Fruit fly (Drosophila melanogaster): ENCODE measurements around the gene CG16704.

The CG16704 gene

dm6 chr2L:3675770-3676169 is 16.6 kb downstream of the CG16704 start (continued):
- TF ChIP-seq CG18599 (GFP tag; optimal IDR thresholded peaks at IDR 0.05) (no peak), CG2712 (tag; optimal IDR thresholded peaks at IDR 0.05) (peak; percentile 67), CG15514 (GFP tag; optimal IDR thresholded peaks at IDR 0.05) (no peak), Nf-YA (GFP tag; IDR thresholded peaks at IDR 0.05) (no peak), bowl (GFP tag; IDR thresholded peaks at IDR 0.05) (no peak), row (GFP tag; IDR thresholded peaks at IDR 0.05) (peak; percentile 61; the same call in 2 of the 3 replicates), chif (GFP tag; optimal IDR thresholded peaks at IDR 0.05) (peak; percentile 17 to 49), bbx (GFP tag; IDR thresholded peaks at IDR 0.05; ENCODE audit: partially characterized antibody) (no peak), onecut (GFP tag; IDR thresholded peaks at IDR 0.05) (peak; percentile 49; the same call in 1 of the 2 replicates), D (optimal IDR thresholded peaks at IDR 0.05) (no peak), D (GFP tag; optimal IDR thresholded peaks at IDR 0.05) (peak; percentile 40), CG16815 (GFP tag; optimal IDR thresholded peaks at IDR 0.05) (peak; percentile 8), bcd (GFP tag; optimal IDR thresholded peaks at IDR 0.05) (peak; percentile 10), MTF-1 (GFP tag; optimal IDR thresholded peaks at IDR 0.05; ENCODE audit: borderline replicate concordance) (no peak), CG10979 (tag; optimal IDR thresholded peaks at IDR 0.05) (peak; percentile 61), CoRest (tag; optimal IDR thresholded peaks at IDR 0.05) (peak; percentile 6), croc (GFP tag; conservative IDR thresholded peaks at IDR 0.05) (peak; percentile 59), CG18476 (GFP tag; optimal IDR thresholded peaks at IDR 0.05) (no peak), CG18262 (tag; optimal IDR thresholded peaks at IDR 0.05) (peak; percentile 53), Aef1 (GFP tag; IDR thresholded peaks at IDR 0.05) (0 out of 3 replicates have a peak, but pooled peaks have one; percentile 12), ara (GFP tag; IDR thresholded peaks at IDR 0.05) (peak; percentile 49; the same call in 1 of the 2 replicates), zen (tag; optimal IDR thresholded peaks at IDR 0.05) (peak; percentile 64), CG6254 (GFP tag; optimal IDR thresholded peaks at IDR 0.05) (peak; percentile 32), CG11504 (tag; optimal IDR thresholded peaks at IDR 0.05) (no peak), HLH3B (GFP tag; IDR thresholded peaks at IDR 0.05) (0 out of 2 replicates have a peak, but pooled peaks have one; percentile 17), CG15696 (tag; optimal IDR thresholded peaks at IDR 0.05) (peak; percentile 41), tll (GFP tag; optimal IDR thresholded peaks at IDR 0.05) (no peak), gem (tag; optimal IDR thresholded peaks at IDR 0.05) (peak; percentile 55), lola (GFP tag; optimal IDR thresholded peaks at IDR 0.05) (peak in 1 of 3 experiments; percentile 72), tap (tag; optimal IDR thresholded peaks at IDR 0.05) (peak; percentile 11), jing (GFP tag; optimal IDR thresholded peaks at IDR 0.05) (peak; percentile 33), chm (GFP tag; IDR thresholded peaks at IDR 0.05) (peak; percentile 42; the same call in 1 of the 2 replicates), ewg (GFP tag; optimal IDR thresholded peaks at IDR 0.05) (peak; percentile 6), Side (GFP tag; optimal IDR thresholded peaks at IDR 0.05) (peak; percentile 17), sens (GFP tag) (peak; percentile 89), CG3847 (GFP tag; IDR thresholded peaks at IDR 0.05) (peak; percentile 10; the same call in 1 of the 2 replicates), esg (GFP tag; conservative IDR thresholded peaks at IDR 0.05) (peak; percentile 14; the same call in 1 of the 2 replicates), Ptx1 (GFP tag; IDR thresholded peaks at IDR 0.05) (0 out of 2 replicates have a peak, but pooled peaks have one; percentile 14), Ets65A (GFP tag) (peak; percentile 77), Lhr (GFP tag; optimal IDR thresholded peaks at IDR 0.05) (peak; percentile 1), nau (GFP tag; optimal IDR thresholded peaks at IDR 0.05) (no peak), CG6272 (GFP tag; IDR thresholded peaks at IDR 0.05) (no peak), vvl (GFP tag; IDR thresholded peaks at IDR 0.05) (0 out of 2 replicates have a peak, but pooled peaks have one; percentile 19), CG14441 (GFP tag; IDR thresholded peaks at IDR 0.05) (0 out of 2 replicates have a peak, but pooled peaks have one; percentile 20), phol (tag; optimal IDR thresholded peaks at IDR 0.05) (peak; percentile 58), CG12219 (GFP tag; optimal IDR thresholded peaks at IDR 0.05) (peak; percentile 26), eve (GFP tag; optimal IDR thresholded peaks at IDR 0.05) (peak in 1 of 2 experiments; percentile 18), E2f1 (GFP tag; IDR thresholded peaks at IDR 0.05) (peak; percentile 46; the same call in 1 of the 2 replicates), psq (GFP tag; optimal IDR thresholded peaks at IDR 0.05) (no peak)

Data from whole organism, embryonic.